Fruit fly (Drosophila melanogaster): ENCODE data around the gene CG33189.

DNA sequence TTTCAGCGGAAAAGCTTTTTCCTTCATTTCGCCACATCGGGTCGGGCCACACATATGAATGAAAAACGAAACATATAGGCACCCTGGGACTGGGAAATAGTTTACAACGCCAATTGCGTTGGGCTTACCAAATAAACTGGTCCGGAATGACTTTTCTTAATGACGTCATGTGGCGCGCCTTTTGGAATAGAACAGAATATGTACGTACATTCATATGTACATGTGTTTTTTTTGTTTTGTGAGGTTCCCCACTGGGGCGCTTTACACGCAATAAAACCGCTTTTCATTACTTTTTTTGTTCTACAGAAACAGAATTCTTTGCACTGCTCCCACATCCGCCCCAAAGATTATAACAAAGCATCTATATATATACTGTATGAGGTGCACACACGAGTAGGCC, 17.7 kb upstream of the CG33189 start:
- TF ChIP-seq cnc (optimal IDR thresholded peaks at IDR 0.05) (no peak), pad (GFP tag; optimal IDR thresholded peaks at IDR 0.05) (no peak), kay (GFP tag; ENCODE audit: borderline replicate concordance) (no peak), CG5204 (GFP tag; optimal IDR thresholded peaks at IDR 0.05) (no peak), Clk (GFP tag; optimal IDR thresholded peaks at IDR 0.05) (no peak), bab1 (GFP tag; optimal IDR thresholded peaks at IDR 0.05) (no peak)
